Worm (Caenorhabditis elegans) whole organism, early embryonic: ENCODE measurements around the gene hpo-10.

Source experiments
- B0310.2 ChIP-seq: sonication (generic microtip); optimal IDR thresholded peaks from 2 replicates; lab custom pipeline; 2016; ENCODE audit warnings: mild to moderate bottlenecking, missing genetic modification characterization, missing compliant biosample characterization
- F13C5.2 ChIP-seq: sonication (generic microtip); optimal IDR thresholded peaks from 2 replicates; lab custom pipeline; 2017; ENCODE audit warnings: mild to moderate bottlenecking, missing genetic modification characterization, inconsistent platforms, missing compliant biosample characterization
- aly-1 ChIP-seq: sonication (generic microtip); optimal IDR thresholded peaks from 2 replicates; lab custom pipeline; 2016; ENCODE audit warnings: missing genetic modification characterization, missing compliant biosample characterization
- ama-1 ChIP-seq: fragments of 150-350 bp; optimal IDR thresholded peaks from 2 replicates; lab custom pipeline; 2014
- ceh-13 ChIP-seq: fragments of 200-800 bp; sonication (Bioruptor generic); optimal IDR thresholded peaks from 2 replicates; lab custom pipeline; 2018; ENCODE audit warnings: mild to moderate bottlenecking, missing genetic modification characterization, missing compliant biosample characterization
- ceh-36 ChIP-seq: sonication (generic microtip); optimal IDR thresholded peaks from 2 replicates; lab custom pipeline; 2016; ENCODE audit warnings: missing genetic modification characterization, inconsistent platforms, missing compliant biosample characterization
- ets-7 ChIP-seq: sonication (generic microtip); optimal IDR thresholded peaks from 2 replicates; lab custom pipeline; 2016; ENCODE audit warnings: missing genotype, missing genetic modification characterization, missing compliant biosample characterization
- flt-1 ChIP-seq: fragments of 200-800 bp; sonication (Bioruptor generic); IDR thresholded peaks from 2 replicates; pipeline ENCODE4 v1.3.6; 2022; ENCODE audit warnings: missing genetic modification characterization, missing compliant biosample characterization
- hmbx-1 ChIP-seq: sonication (generic microtip); optimal IDR thresholded peaks from 2 replicates; lab custom pipeline; 2016; ENCODE audit warnings: mild to moderate bottlenecking, missing genetic modification characterization, missing compliant biosample characterization
- hmg-4 ChIP-seq: fragments of 200-800 bp; sonication (Bioruptor generic); optimal IDR thresholded peaks from 2 replicates; lab custom pipeline; 2018; ENCODE audit warnings: mild to moderate bottlenecking, missing genetic modification characterization, missing compliant biosample characterization
- hnd-1 ChIP-seq: sonication (generic microtip); optimal IDR thresholded peaks from 2 replicates; lab custom pipeline; 2016; ENCODE audit warnings: missing genetic modification characterization, missing compliant biosample characterization
- pes-1 ChIP-seq: fragments of 200-800 bp; sonication (Bioruptor generic); IDR thresholded peaks from 2 replicates; pipeline ENCODE4 v1.3.6; 2022; ENCODE audit warnings: missing genetic modification reagents, missing genetic modification characterization, missing compliant biosample characterization
- scrt-1 ChIP-seq: fragments of 200-800 bp; sonication (Bioruptor generic); IDR thresholded peaks from 2 replicates; pipeline ENCODE4 v1.3.6; 2022; ENCODE audit warnings: missing genetic modification characterization, missing compliant biosample characterization
- sea-1 ChIP-seq: fragments of 200-800 bp; sonication (Bioruptor generic); conservative IDR thresholded peaks from 2 replicates; pipeline ENCODE4 v1.3.6; 2022; ENCODE audit warnings: missing genetic modification characterization, missing compliant biosample characterization
- tbx-11 ChIP-seq: fragments of 200-800 bp; sonication (Bioruptor generic); IDR thresholded peaks from 2 replicates; pipeline ENCODE4 v1.3.6; 2022; ENCODE audit warnings: missing genetic modification characterization, missing compliant biosample characterization
- tbx-37 ChIP-seq: fragments of 200-800 bp; sonication (Bioruptor generic); conservative IDR thresholded peaks from 2 replicates; pipeline ENCODE4 v1.3.6; 2022; ENCODE audit warnings: missing genetic modification reagents, missing genetic modification characterization, missing compliant biosample characterization
- tra-4 ChIP-seq: sonication (generic microtip); optimal IDR thresholded peaks from 2 replicates; lab custom pipeline; 2017; ENCODE audit warnings: missing genetic modification characterization, missing compliant biosample characterization

The hpo-10 gene

DNA sequence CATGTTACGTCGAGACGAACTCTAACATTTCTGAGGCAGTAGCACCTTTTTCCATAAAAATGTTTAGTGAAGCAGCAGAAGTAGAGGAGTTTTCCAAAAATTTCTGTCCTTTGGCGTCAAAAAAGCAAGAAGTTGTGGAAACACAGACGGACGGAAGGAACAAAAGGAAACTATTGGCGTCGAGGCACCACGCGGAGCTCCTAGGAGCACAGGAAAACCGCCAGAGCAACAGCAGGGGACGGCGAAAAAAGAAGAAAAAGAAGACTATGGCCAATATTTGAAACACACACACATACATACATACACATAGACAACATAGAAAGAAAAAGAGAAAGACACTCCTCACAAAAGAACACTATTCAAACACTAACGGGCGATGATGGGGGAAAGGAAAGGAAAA, 36.4 kb upstream of the hpo-10 start:
- TF ChIP-seq hnd-1 (tag; lab: Kevin White, UChicago) (no peak), ama-1 (lab: Kevin White, UChicago) (no peak), scrt-1 (GFP tag; lab: Robert Waterston, UW) (no peak), pes-1 (GFP tag; lab: Robert Waterston, UW) (no peak), F13C5.2 (tag; lab: Kevin White, UChicago) (no peak), sea-1 (no peak), B0310.2 (tag; lab: Kevin White, UChicago) (no peak), tra-4 (no peak), ceh-36 (tag; lab: Kevin White, UChicago) (no peak)

DNA sequence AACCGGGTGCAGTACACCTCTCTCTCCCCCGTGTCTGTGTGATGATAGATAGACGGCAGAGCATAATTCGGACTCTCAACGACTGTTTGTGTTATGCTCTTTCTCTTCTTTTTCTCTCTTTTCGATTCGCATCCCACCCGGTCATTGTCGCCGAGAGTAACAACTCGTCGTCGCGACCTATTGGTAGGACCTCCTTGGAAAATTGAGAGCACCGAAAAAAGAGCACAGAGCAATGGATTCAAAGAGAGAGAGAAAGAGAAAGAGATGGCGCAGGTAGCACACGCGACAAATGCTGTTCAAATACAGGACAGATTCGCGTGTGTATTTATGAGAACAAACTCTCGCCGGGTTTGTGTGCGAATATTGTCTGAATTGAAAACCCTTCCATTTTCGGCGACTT, 35.6 kb upstream of the hpo-10 start:
- TF ChIP-seq ama-1 (lab: Kevin White, UChicago): no peak
- no peak for TF ChIP-seq scrt-1 (GFP tag; lab: Robert Waterston, UW)
- TF ChIP-seq hmg-4 (GFP tag; lab: Kevin White, UChicago): peak; percentile 12
- TF ChIP-seq ceh-13 (GFP tag; lab: Kevin White, UChicago): no peak

- TF ChIP-seq ets-7 (no peak), B0310.2 (tag; lab: Kevin White, UChicago) (no peak), ama-1 (lab: Kevin White, UChicago) (no peak), scrt-1 (GFP tag; lab: Robert Waterston, UW) (no peak), hnd-1 (tag; lab: Kevin White, UChicago) (no peak), F13C5.2 (tag; lab: Kevin White, UChicago) (no peak), tra-4 (no peak), sea-1 (no peak), aly-1 (no peak)
Measured at ce11 chrIII:5845483-5845882, 33.8 kb upstream of the hpo-10 start.

- TF ChIP-seq ets-7 (no peak), ceh-36 (tag; lab: Kevin White, UChicago) (no peak), tra-4 (no peak), flt-1 (GFP tag; lab: Robert Waterston, UW) (no peak), hmg-4 (GFP tag; lab: Kevin White, UChicago) (no peak), tbx-11 (no peak), B0310.2 (tag; lab: Kevin White, UChicago) (no peak), ama-1 (lab: Kevin White, UChicago) (no peak), aly-1 (no peak), tbx-37 (GFP tag; lab: Robert Waterston, UW) (no peak), pes-1 (GFP tag; lab: Robert Waterston, UW) (no peak), hnd-1 (tag; lab: Kevin White, UChicago) (no peak), hmbx-1 (tag; lab: Kevin White, UChicago) (no peak), ceh-13 (GFP tag; lab: Kevin White, UChicago) (no peak), F13C5.2 (tag; lab: Kevin White, UChicago) (no peak), sea-1 (no peak), scrt-1 (GFP tag; lab: Robert Waterston, UW) (no peak)
Measured at ce11 chrIII:5846412-5846811, 32.9 kb upstream of the hpo-10 start.

- TF ChIP-seq F13C5.2 (tag; lab: Kevin White, UChicago): no peak
- no peak for TF ChIP-seq aly-1
- TF ChIP-seq tbx-37 (GFP tag; lab: Robert Waterston, UW): no peak; the same call in 1 of the 2 replicates
- no peak for TF ChIP-seq ama-1 (lab: Kevin White, UChicago)
- TF ChIP-seq hnd-1 (tag; lab: Kevin White, UChicago): no peak
- TF ChIP-seq hmg-4 (GFP tag; lab: Kevin White, UChicago): no peak
- TF ChIP-seq tra-4: no peak
- TF ChIP-seq ets-7: no peak
- TF ChIP-seq ceh-36 (tag; lab: Kevin White, UChicago): no peak
Measured at ce11 chrIII:5853240-5853639, 26.0 kb upstream of the hpo-10 start, which contains the start of gene ddx-23. ddx-23 (minus strand) TSS chrIII:5853269.

DNA sequence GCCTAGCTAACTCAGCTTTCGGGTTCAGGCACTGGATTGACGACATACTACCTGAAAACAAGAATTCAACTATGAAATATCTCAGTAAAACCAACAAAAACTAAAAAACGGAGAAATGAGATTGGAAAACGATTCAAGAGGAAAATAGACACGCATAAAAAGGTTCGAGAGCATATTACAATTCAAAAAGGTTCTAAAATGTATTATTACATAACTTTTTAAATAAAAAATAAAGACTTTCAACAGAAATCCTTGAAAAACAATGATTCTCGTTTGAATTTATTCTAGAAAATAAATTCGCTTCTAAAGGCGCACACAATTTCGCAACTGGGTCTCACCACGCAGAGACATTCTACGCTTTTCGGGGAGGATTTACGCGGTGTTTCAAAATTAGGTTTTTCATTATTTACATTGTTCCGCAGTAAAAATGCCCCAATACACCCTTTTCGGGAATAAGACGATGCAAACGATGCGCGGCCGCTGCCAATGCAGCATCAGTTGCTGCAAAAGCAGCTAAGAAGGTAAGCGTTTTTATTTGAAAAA, 23.6 kb upstream of the hpo-10 start, which contains the start of the genes cct-6 and alh-9:
cct-6 (minus strand) TSS at position 51 of the 543 bp plus-strand sequence.
alh-9 (plus strand) TSS at position 382 of the 543 bp plus-strand sequence.
- no peak for TF ChIP-seq aly-1
- no peak for TF ChIP-seq tbx-11
- peak; percentile 65 for TF ChIP-seq F13C5.2 (tag; lab: Kevin White, UChicago)
- TF ChIP-seq sea-1: no peak
- no peak for TF ChIP-seq ceh-13 (GFP tag; lab: Kevin White, UChicago)
- peak; percentile 3 for TF ChIP-seq hmg-4 (GFP tag; lab: Kevin White, UChicago)

DNA sequence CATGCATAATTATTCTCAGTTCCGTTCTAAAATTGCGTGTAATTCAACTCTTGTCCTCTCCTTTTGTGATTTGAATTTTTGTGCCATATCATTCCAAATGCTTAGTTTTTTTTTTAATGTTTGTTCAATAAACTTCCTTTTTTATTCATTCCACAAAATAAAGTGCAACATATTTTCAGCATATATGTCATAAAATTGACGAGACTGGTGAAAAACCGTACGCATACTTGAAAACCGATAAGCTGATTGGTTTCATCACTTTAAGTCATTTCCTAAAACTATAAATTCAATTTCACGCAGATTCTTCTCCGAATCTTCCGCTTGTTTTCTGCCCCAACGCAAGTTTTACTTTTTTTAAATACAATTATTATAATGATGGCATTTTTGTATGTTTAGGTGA, 20.3 kb upstream of the hpo-10 start, which contains the start of gene dpf-4:
dpf-4 (plus strand) TSS at position 301 of the 400 bp plus-strand sequence.
- TF ChIP-seq ceh-13 (GFP tag; lab: Kevin White, UChicago): no peak
- TF ChIP-seq hmg-4 (GFP tag; lab: Kevin White, UChicago): no peak
- no peak for TF ChIP-seq tra-4
- TF ChIP-seq tbx-37 (GFP tag; lab: Robert Waterston, UW): no peak
- no peak for TF ChIP-seq hmbx-1 (tag; lab: Kevin White, UChicago)
- no peak for TF ChIP-seq tbx-11
- TF ChIP-seq ets-7: no peak

ce11 chrIII:5863774-5864173, 15.5 kb upstream of the hpo-10 start, which contains the start of gene dnpp-1:
dnpp-1 (minus strand) TSS chrIII:5863803.
- TF ChIP-seq ceh-36 (tag; lab: Kevin White, UChicago) (no peak), tbx-11 (no peak), ceh-13 (GFP tag; lab: Kevin White, UChicago) (no peak), flt-1 (GFP tag; lab: Robert Waterston, UW) (no peak), F13C5.2 (tag; lab: Kevin White, UChicago) (no peak), hmbx-1 (tag; lab: Kevin White, UChicago) (no peak), hmg-4 (GFP tag; lab: Kevin White, UChicago) (no peak), ama-1 (lab: Kevin White, UChicago) (no peak), pes-1 (GFP tag; lab: Robert Waterston, UW) (no peak), ets-7 (no peak), sea-1 (no peak), tra-4 (no peak), hnd-1 (tag; lab: Kevin White, UChicago) (no peak), tbx-37 (GFP tag; lab: Robert Waterston, UW) (no peak), B0310.2 (tag; lab: Kevin White, UChicago) (no peak), scrt-1 (GFP tag; lab: Robert Waterston, UW) (no peak), aly-1 (no peak)
